Fruit fly (Drosophila melanogaster): ENCODE measurements around the gene net.

dm6 chr2L:78828-79227 is 8.4 kb downstream of the net start:
- TF ChIP-seq Mnt (GFP tag; optimal IDR thresholded peaks at IDR 0.05) (no peak), toe (GFP tag; optimal IDR thresholded peaks at IDR 0.05) (no peak), CG1620 (GFP tag; optimal IDR thresholded peaks at IDR 0.05) (no peak), CG5204 (GFP tag; optimal IDR thresholded peaks at IDR 0.05) (no peak), CG11617 (GFP tag; optimal IDR thresholded peaks at IDR 0.05) (no peak), Crg-1 (GFP tag; optimal IDR thresholded peaks at IDR 0.05) (no peak), Clk (GFP tag; optimal IDR thresholded peaks at IDR 0.05) (no peak)

Measured in whole organism, adult.